Fruit fly (Drosophila melanogaster): Measurements from ENCODE around the gene CG3402.

DNA sequence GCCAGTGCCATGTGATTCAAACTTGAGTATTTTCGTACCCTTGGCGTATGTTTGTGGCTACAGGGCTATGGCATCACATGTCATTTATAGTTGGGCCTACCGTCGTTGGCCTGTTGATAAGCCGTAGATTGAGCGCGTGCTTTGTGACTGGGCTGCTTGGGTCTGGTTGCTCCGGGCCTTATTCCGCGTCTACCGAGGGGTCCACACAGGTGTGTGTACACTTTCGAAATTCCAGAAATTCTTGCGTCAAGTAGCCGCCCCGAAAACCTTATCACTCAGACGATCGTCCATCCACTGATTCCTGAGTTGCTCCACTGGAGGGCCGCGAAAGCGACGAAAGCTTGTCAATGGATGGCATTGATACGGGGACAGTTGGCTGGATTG, 14.7 kb downstream of the CG3402 start:
- TF ChIP-seq CG7101 (tag; optimal IDR thresholded peaks at IDR 0.05) (no peak), bab1 (GFP tag; optimal IDR thresholded peaks at IDR 0.05) (no peak), Hr96 (GFP tag; optimal IDR thresholded peaks at IDR 0.05) (no peak)

Data from whole organism, adult.